Worm (Caenorhabditis elegans) whole organism, early embryonic: ENCODE measurements around the gene aagr-1.
"Not testable (repeated sequence)": the region's sequence is repeated elsewhere in the genome, so short reads cannot be mapped to it uniquely, and the experiment has no call there.

Experiments
- B0310.2 ChIP-seq: sonication (generic microtip); optimal IDR thresholded peaks from 2 replicates; lab custom pipeline; 2016; ENCODE audit warnings: mild to moderate bottlenecking, missing genetic modification characterization, missing compliant biosample characterization
- F13C5.2 ChIP-seq: sonication (generic microtip); optimal IDR thresholded peaks from 2 replicates; lab custom pipeline; 2017; ENCODE audit warnings: mild to moderate bottlenecking, missing genetic modification characterization, inconsistent platforms, missing compliant biosample characterization
- aly-1 ChIP-seq: sonication (generic microtip); optimal IDR thresholded peaks from 2 replicates; lab custom pipeline; 2016; ENCODE audit warnings: missing genetic modification characterization, missing compliant biosample characterization
- ama-1 ChIP-seq: fragments of 150-350 bp; optimal IDR thresholded peaks from 2 replicates; lab custom pipeline; 2014
- ceh-13 ChIP-seq: fragments of 200-800 bp; sonication (Bioruptor generic); optimal IDR thresholded peaks from 2 replicates; lab custom pipeline; 2018; ENCODE audit warnings: mild to moderate bottlenecking, missing genetic modification characterization, missing compliant biosample characterization
- ceh-36 ChIP-seq: sonication (generic microtip); optimal IDR thresholded peaks from 2 replicates; lab custom pipeline; 2016; ENCODE audit warnings: missing genetic modification characterization, inconsistent platforms, missing compliant biosample characterization
- ets-7 ChIP-seq: sonication (generic microtip); optimal IDR thresholded peaks from 2 replicates; lab custom pipeline; 2016; ENCODE audit warnings: missing genotype, missing genetic modification characterization, missing compliant biosample characterization
- flt-1 ChIP-seq: fragments of 200-800 bp; sonication (Bioruptor generic); IDR thresholded peaks from 2 replicates; pipeline ENCODE4 v1.3.6; 2022; ENCODE audit warnings: missing genetic modification characterization, missing compliant biosample characterization
- hmbx-1 ChIP-seq: sonication (generic microtip); optimal IDR thresholded peaks from 2 replicates; lab custom pipeline; 2016; ENCODE audit warnings: mild to moderate bottlenecking, missing genetic modification characterization, missing compliant biosample characterization
- hmg-4 ChIP-seq: fragments of 200-800 bp; sonication (Bioruptor generic); optimal IDR thresholded peaks from 2 replicates; lab custom pipeline; 2018; ENCODE audit warnings: mild to moderate bottlenecking, missing genetic modification characterization, missing compliant biosample characterization
- hnd-1 ChIP-seq: sonication (generic microtip); optimal IDR thresholded peaks from 2 replicates; lab custom pipeline; 2016; ENCODE audit warnings: missing genetic modification characterization, missing compliant biosample characterization
- pes-1 ChIP-seq: fragments of 200-800 bp; sonication (Bioruptor generic); IDR thresholded peaks from 2 replicates; pipeline ENCODE4 v1.3.6; 2022; ENCODE audit warnings: missing genetic modification reagents, missing genetic modification characterization, missing compliant biosample characterization
- scrt-1 ChIP-seq: fragments of 200-800 bp; sonication (Bioruptor generic); IDR thresholded peaks from 2 replicates; pipeline ENCODE4 v1.3.6; 2022; ENCODE audit warnings: missing genetic modification characterization, missing compliant biosample characterization
- sea-1 ChIP-seq: fragments of 200-800 bp; sonication (Bioruptor generic); conservative IDR thresholded peaks from 2 replicates; pipeline ENCODE4 v1.3.6; 2022; ENCODE audit warnings: missing genetic modification characterization, missing compliant biosample characterization
- tbx-11 ChIP-seq: fragments of 200-800 bp; sonication (Bioruptor generic); IDR thresholded peaks from 2 replicates; pipeline ENCODE4 v1.3.6; 2022; ENCODE audit warnings: missing genetic modification characterization, missing compliant biosample characterization
- tbx-37 ChIP-seq: fragments of 200-800 bp; sonication (Bioruptor generic); conservative IDR thresholded peaks from 2 replicates; pipeline ENCODE4 v1.3.6; 2022; ENCODE audit warnings: missing genetic modification reagents, missing genetic modification characterization, missing compliant biosample characterization
- tra-4 ChIP-seq: sonication (generic microtip); optimal IDR thresholded peaks from 2 replicates; lab custom pipeline; 2017; ENCODE audit warnings: missing genetic modification characterization, missing compliant biosample characterization

The aagr-1 gene

DNA sequence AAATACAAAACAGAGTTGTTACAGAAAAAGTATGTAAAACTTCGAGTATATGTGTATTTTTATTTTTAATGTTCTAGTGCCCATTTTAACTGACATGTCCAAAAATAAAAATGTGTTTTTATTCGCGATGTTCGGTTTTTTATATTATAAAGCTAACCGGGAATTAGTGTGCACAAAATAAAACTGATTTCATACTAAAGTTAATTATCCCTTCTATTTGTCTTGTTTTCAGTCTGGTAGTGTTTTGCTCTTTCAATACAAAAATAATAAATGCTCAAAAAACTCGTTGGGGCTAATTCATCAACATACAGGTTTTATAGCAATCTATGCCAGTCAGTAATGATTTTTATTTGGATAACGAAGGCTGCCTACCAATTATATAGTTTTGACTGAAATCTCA is 18.4 kb downstream of the aagr-1 start:
- TF ChIP-seq tra-4 (tag; lab: Kevin White, UChicago), result no peak
- TF ChIP-seq hmg-4, result no peak

DNA sequence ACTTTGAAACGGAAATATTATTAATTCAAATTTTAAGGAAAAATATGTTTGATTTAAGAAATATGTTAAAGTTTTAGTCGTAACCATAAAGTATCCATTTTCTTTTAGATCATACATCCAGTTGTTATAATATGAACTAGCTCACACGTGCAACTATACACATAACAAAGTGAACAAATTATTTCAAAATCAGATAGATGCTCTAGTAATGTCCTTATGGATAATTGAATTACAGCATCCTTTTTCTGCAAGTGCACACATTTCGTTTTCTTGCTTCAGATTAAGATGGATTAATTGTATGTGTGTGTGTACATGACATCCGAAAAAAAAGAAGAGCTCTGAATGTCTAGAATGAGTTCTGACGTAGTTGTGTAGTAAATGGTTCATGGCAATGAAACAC is 19.3 kb downstream of the aagr-1 start:
- TF ChIP-seq tra-4 (tag; lab: Kevin White, UChicago), result no peak
- TF ChIP-seq ceh-36 (tag; lab: Kevin White, UChicago), result no peak
- TF ChIP-seq pes-1, result no peak
- no peak for TF ChIP-seq ama-1 (lab: Kevin White, UChicago)
- TF ChIP-seq sea-1 (GFP tag; lab: Robert Waterston, UW), result no peak
- no peak for TF ChIP-seq B0310.2 (tag; lab: Kevin White, UChicago)
- TF ChIP-seq tbx-11 (GFP tag; lab: Robert Waterston, UW), result no peak
- TF ChIP-seq tbx-37 (GFP tag; lab: Robert Waterston, UW), result no peak
- TF ChIP-seq ceh-13 (GFP tag; lab: Kevin White, UChicago), result no peak
- TF ChIP-seq flt-1 (GFP tag; lab: Robert Waterston, UW), result no peak
- TF ChIP-seq hnd-1 (tag; lab: Kevin White, UChicago), result no peak
- TF ChIP-seq aly-1 (tag; lab: Kevin White, UChicago), result no peak
- TF ChIP-seq scrt-1 (GFP tag; lab: Robert Waterston, UW), result no peak
- TF ChIP-seq hmg-4, result no peak

DNA sequence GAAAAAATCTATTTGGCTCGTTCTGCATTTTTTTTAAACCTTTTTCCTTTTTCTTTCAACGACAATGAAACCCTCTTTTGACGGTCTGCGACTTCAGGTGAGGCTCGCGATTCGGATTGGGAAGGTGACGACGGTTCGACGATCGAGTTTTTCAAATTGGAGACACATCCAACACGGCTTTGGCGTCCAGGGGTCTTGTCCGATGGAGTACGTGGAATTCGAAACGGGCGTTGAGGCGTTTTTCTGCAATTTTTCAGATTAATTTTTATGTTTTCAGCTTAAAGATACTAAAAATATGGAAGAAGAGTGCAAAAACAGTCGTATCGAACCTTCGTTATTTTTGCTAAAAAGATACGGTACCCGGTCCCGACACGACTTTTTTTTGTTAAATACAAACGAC is 22.8 kb downstream of the aagr-1 start, which contains the start of gene D2096.10:
Gene D2096.10, minus strand, starts transcription at position 101 of the 400 bp plus-strand sequence.
- TF ChIP-seq ama-1 (lab: Kevin White, UChicago); F13C5.2 (tag; lab: Kevin White, UChicago); tbx-37 (GFP tag; lab: Robert Waterston, UW): not testable (repeated sequence)

DNA sequence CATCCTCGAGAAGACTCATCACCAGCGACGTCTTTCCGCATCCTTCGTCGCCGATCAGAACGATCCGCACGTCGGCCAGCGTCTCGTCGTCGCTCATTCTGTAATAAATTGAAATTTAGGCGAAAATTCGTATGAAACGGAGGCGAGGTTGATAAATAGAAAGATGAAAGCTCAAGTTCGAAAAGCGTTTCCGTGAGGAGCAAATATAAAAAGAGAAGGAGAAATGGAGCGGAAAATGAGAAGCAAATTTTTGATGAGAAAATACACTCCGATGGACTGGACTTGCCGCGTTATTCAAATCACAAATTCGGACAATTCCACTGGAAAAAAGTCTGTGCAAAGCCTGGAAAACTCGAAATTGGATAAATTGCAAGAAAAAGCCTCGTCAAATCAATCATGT is 27.8 kb downstream of the aagr-1 start, which contains the start of gene D2096.11:
Gene D2096.11, minus strand, starts transcription at position 101 of the 400 bp plus-strand sequence.
- TF ChIP-seq flt-1 (GFP tag; lab: Robert Waterston, UW) (no peak), F13C5.2 (tag; lab: Kevin White, UChicago) (no peak), aly-1 (tag; lab: Kevin White, UChicago) (no peak), tbx-11 (GFP tag; lab: Robert Waterston, UW) (no peak), sea-1 (GFP tag; lab: Robert Waterston, UW) (no peak), ets-7 (tag; lab: Kevin White, UChicago) (no peak), ceh-36 (tag; lab: Kevin White, UChicago) (no peak), pes-1 (no peak), tra-4 (tag; lab: Kevin White, UChicago) (no peak), ama-1 (lab: Kevin White, UChicago) (no peak), hmg-4 (no peak), ceh-13 (GFP tag; lab: Kevin White, UChicago) (no peak), hmbx-1 (tag; lab: Kevin White, UChicago) (no peak), scrt-1 (GFP tag; lab: Robert Waterston, UW) (no peak), B0310.2 (tag; lab: Kevin White, UChicago) (no peak)

DNA sequence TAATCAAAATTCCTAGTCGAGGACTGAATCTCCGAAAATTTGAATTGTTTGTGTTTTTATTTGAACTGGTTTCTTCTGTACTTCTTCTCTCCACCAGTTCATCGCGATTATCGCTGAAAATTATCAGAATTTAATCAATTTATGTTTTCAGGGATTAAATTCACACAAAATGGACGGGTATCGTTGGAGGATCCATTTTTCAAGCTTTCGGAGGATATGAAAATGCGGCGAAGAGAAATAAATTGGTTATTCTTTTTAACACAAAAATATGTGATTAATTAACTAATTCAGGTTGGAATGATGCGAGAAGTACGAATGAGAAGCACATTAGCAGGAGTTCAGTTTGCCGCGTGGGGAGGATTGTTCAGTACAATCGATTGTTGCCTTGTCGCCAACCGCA is 30.0 kb downstream of the aagr-1 start, which contains the start of gene timm-17B.2:
Gene timm-17B.2, plus strand, starts transcription at position 301 of the 400 bp plus-strand sequence.
- TF ChIP-seq B0310.2 (tag; lab: Kevin White, UChicago), result no peak
- TF ChIP-seq hnd-1 (tag; lab: Kevin White, UChicago), result no peak
- TF ChIP-seq tra-4 (tag; lab: Kevin White, UChicago), result no peak
- no peak for TF ChIP-seq pes-1

DNA sequence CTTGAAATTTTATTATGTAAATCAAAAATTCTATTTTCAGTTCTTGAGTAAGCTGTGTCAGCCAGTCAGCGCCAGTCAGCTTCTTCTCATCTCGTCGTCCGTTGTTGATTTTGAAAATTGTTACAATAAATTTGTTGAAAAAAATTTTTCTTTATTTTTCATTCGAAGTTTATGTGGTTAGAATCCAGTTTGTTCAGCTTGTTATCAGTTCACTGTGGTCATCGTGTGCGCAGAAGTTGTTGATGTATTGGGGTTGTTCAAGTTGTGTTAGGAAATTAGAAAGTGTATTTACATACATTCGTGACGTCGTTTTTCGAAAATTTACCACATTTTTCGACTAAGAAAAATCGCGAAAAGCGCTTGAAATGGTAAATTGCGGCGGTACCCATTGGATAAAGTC is 31.5 kb downstream of the aagr-1 start:
- TF ChIP-seq aly-1 (tag; lab: Kevin White, UChicago) (no peak), flt-1 (GFP tag; lab: Robert Waterston, UW) (no peak), hmg-4 (no peak), pes-1 (no peak), ceh-13 (GFP tag; lab: Kevin White, UChicago) (no peak), sea-1 (GFP tag; lab: Robert Waterston, UW) (no peak), B0310.2 (tag; lab: Kevin White, UChicago) (no peak), ama-1 (lab: Kevin White, UChicago) (no peak), tbx-11 (GFP tag; lab: Robert Waterston, UW) (no peak), hmbx-1 (tag; lab: Kevin White, UChicago) (no peak), F13C5.2 (tag; lab: Kevin White, UChicago) (no peak), scrt-1 (GFP tag; lab: Robert Waterston, UW) (no peak), tbx-37 (GFP tag; lab: Robert Waterston, UW) (no peak), hnd-1 (tag; lab: Kevin White, UChicago) (no peak), ceh-36 (tag; lab: Kevin White, UChicago) (no peak), tra-4 (tag; lab: Kevin White, UChicago) (no peak)

DNA sequence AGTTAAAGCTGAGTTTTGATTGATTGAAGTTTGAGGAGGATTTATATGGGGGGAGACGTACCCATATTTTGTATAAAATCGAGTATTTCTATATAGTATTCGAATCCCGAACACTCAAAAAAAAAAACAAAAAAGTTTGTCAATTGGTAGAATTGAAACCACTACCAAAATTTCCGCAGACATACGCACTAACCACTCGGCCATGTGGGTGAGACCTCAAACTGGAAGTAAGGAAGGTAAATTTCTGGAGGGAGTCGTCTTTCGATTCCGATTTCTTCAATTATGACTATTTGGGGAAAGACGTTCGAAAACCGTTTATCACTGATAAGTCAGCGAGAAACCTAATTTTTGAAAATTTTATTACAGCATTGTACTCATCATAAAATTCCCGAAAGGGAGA is 46.2 kb downstream of the aagr-1 start:
- TF ChIP-seq pes-1, result peak; percentile 79
- peak; percentile 72; the same call in 1 of the 2 replicates for TF ChIP-seq sea-1 (GFP tag; lab: Robert Waterston, UW)
- TF ChIP-seq tbx-11 (GFP tag; lab: Robert Waterston, UW), result peak; percentile 66
- TF ChIP-seq scrt-1 (GFP tag; lab: Robert Waterston, UW), result peak; percentile 74
- TF ChIP-seq flt-1 (GFP tag; lab: Robert Waterston, UW), result peak; percentile 69

DNA sequence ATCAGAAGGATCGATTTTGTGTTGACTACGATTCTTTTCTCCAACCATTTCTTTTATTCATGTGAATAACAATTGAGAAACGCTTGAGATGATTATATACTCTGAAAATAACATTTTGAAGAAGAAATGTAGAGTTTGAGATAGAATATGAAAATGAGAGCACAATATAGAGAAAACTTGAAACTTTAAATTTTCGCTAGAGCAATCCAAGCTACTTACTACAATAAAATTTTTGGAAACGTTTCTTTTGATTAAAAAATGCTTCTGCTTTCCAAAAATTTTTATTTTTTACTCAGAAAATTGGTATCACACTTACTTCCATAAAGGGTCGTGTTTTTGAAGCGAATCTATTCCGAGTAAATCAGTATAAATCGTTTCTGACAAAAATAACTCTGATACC is 54.6 kb downstream of the aagr-1 start, which contains the start of gene M116.5:
Gene M116.5, minus strand, starts transcription at position 101 of the 400 bp plus-strand sequence.
- no peak for TF ChIP-seq aly-1 (tag; lab: Kevin White, UChicago)
- TF ChIP-seq tbx-11 (GFP tag; lab: Robert Waterston, UW), result no peak
- no peak for TF ChIP-seq ceh-36 (tag; lab: Kevin White, UChicago)
- TF ChIP-seq sea-1 (GFP tag; lab: Robert Waterston, UW), result no peak
- no peak for TF ChIP-seq F13C5.2 (tag; lab: Kevin White, UChicago)
- no peak for TF ChIP-seq tbx-37 (GFP tag; lab: Robert Waterston, UW)
- TF ChIP-seq flt-1 (GFP tag; lab: Robert Waterston, UW), result no peak
- no peak for TF ChIP-seq scrt-1 (GFP tag; lab: Robert Waterston, UW)
- no peak for TF ChIP-seq hnd-1 (tag; lab: Kevin White, UChicago)
- TF ChIP-seq ama-1 (lab: Kevin White, UChicago), result no peak
- TF ChIP-seq pes-1, result no peak
- TF ChIP-seq hmbx-1 (tag; lab: Kevin White, UChicago), result no peak
- TF ChIP-seq B0310.2 (tag; lab: Kevin White, UChicago), result no peak
- TF ChIP-seq hmg-4, result no peak
- no peak for TF ChIP-seq ets-7 (tag; lab: Kevin White, UChicago)
- TF ChIP-seq tra-4 (tag; lab: Kevin White, UChicago), result no peak
- no peak for TF ChIP-seq ceh-13 (GFP tag; lab: Kevin White, UChicago)
